Worm (Caenorhabditis elegans): ENCODE measurements around the gene F45D3.4.

The F45D3.4 gene

DNA sequence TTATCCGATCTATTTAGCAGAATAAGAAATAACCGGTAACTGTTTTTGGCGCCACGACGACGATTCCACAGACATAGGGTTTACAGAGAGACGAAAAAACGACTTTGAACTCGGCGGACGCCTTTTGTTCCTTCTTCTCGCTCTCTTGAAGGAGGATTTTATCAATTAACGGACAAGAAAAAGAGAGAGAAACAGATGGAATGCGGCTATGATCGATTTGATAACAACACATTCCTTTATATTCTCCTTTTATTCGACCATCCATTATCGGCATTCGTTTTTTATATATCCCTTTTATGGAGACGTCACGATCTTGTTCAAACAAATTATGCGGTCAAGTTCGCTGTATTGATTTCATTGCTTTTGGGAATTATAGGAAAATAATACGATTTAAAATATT, 4.2 kb downstream of the F45D3.4 start (continued):
- TF ChIP-seq hrde-1 (tag; optimal IDR thresholded peaks at IDR 0.05; ENCODE audit: borderline replicate concordance): no peak
- TF ChIP-seq ztf-3 (GFP tag; optimal IDR thresholded peaks at IDR 0.05): no peak
- no peak for TF ChIP-seq hsf-1 (GFP tag; IDR thresholded peaks at IDR 0.05)
- no peak for TF ChIP-seq pha-4 (tag; optimal IDR thresholded peaks at IDR 0.05)
- TF ChIP-seq F55B11.4 (tag; optimal IDR thresholded peaks at IDR 0.05; ENCODE audit: borderline replicate concordance, insufficient read depth): no peak
- no peak for TF ChIP-seq K12H6.12 (tag; optimal IDR thresholded peaks at IDR 0.05)
- TF ChIP-seq rcor-1 (GFP tag; IDR thresholded peaks at IDR 0.05): peak; percentile 10; the same call in 1 of the 2 replicates
- no peak for TF ChIP-seq athp-1 (tag; optimal IDR thresholded peaks at IDR 0.05)
- TF ChIP-seq ama-1 (optimal IDR thresholded peaks at IDR 0.05): peak; percentile 73
- TF ChIP-seq ama-1 (GFP tag; optimal IDR thresholded peaks at IDR 0.05): no peak
- TF ChIP-seq Y56A3A.18 (GFP tag; IDR thresholded peaks at IDR 0.05): no peak

DNA sequence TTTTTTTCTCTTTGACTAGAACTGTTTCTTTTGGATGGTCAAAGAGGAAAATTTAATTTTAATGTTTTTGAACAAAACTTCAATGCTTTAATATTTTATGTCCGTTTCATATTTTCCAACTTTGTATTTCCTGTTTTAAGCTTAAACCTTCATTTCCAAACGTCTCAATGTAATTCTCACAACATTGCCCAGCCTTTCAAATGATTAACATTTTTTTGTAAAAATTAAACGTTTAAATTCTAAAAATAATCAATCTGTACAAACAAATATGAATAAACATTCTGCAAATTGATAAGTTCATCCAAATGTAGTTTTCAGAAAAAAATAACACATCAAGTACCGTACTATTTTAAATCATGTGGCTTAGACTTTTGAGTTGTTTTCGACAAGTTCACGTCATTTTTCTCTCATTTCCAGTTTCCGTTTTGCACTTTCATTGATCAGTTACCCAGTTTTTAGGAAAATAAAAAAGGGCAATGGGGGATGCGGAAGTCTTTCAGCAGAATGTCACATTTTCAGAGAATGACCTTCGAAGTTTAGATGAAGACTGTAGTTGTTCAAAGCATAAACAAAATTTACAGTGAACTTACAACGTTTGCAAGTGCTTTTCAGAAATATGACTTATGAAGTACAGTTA, 10.2 kb downstream of the F45D3.4 start:
- TF ChIP-seq tbp1 (GFP tag; optimal IDR thresholded peaks at IDR 0.05): no peak
- TF ChIP-seq repo-1 (tag; optimal IDR thresholded peaks at IDR 0.05): no peak
- TF ChIP-seq dpl-1 (GFP tag; optimal IDR thresholded peaks at IDR 0.05): no peak

DNA sequence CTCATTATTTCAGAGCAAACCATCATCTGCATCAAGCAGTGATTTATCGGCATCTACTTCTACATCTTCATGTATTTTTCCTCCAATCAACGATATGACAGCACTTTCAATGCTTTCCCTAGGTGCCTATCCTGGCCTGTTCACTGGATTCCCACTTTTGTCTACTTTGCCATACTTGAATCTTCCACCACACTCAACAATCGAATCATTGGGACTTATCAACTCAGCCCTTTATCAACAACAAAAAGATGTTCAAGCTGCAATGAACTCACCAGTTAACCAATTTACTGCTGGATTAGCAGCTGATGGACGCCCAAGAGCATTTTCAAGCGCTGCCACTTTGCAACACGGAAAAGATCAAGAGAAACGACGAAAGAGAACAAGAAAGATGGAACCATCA, 11.8 kb downstream of the F45D3.4 start:
- TF ChIP-seq snpc-3.4 (tag; optimal IDR thresholded peaks at IDR 0.05) (no peak), gei-17 (GFP tag; optimal IDR thresholded peaks at IDR 0.05) (no peak), C06A6.2 (GFP tag; conservative IDR thresholded peaks at IDR 0.05) (no peak), F52B5.7 (tag; optimal IDR thresholded peaks at IDR 0.05) (no peak), hrde-1 (tag; optimal IDR thresholded peaks at IDR 0.05; ENCODE audit: borderline replicate concordance) (no peak), chd-7 (tag; optimal IDR thresholded peaks at IDR 0.05) (no peak), ceh-79 (tag; optimal IDR thresholded peaks at IDR 0.05) (no peak), lin-26 (GFP tag; IDR thresholded peaks at IDR 0.05) (no peak), atf-7 (tag; optimal IDR thresholded peaks at IDR 0.05) (no peak), sdz-38 (tag; optimal IDR thresholded peaks at IDR 0.05) (no peak), dpl-1 (GFP tag; optimal IDR thresholded peaks at IDR 0.05) (no peak), tlf-1 (GFP tag; optimal IDR thresholded peaks at IDR 0.05) (no peak), nfya-2 (GFP tag; IDR thresholded peaks at IDR 0.05) (no peak), ztf-26 (tag; optimal IDR thresholded peaks at IDR 0.05) (no peak)

DNA sequence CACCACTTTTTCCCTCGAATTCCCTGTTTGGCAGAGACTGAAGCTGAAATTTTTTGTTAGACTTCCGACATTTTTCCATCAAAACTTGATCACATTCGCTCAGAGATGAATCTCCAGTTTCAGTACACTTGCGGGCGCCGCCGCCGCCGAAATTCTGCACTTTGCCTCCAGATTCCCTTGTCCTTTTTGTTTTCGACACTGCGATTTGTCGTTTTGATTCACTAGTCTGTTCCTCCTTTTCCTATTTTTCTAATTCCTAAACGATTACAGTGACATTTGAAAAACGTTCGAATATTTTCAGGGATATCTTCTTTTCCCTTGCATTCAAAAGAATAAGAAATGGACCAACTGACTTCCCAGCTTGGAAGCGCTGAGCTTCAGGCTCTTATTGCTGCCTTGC, 12.3 kb downstream of the F45D3.4 start, which contains the start of gene F45D3.2:
F45D3.2 (plus strand) TSS at position 301 of the 400 bp plus-strand sequence.
- TF ChIP-seq ztf-28 (GFP tag; IDR thresholded peaks at IDR 0.05) (no peak), egl-18 (GFP tag; IDR thresholded peaks at IDR 0.05) (no peak), lir-1 (GFP tag; conservative IDR thresholded peaks at IDR 0.05) (no peak)

DNA sequence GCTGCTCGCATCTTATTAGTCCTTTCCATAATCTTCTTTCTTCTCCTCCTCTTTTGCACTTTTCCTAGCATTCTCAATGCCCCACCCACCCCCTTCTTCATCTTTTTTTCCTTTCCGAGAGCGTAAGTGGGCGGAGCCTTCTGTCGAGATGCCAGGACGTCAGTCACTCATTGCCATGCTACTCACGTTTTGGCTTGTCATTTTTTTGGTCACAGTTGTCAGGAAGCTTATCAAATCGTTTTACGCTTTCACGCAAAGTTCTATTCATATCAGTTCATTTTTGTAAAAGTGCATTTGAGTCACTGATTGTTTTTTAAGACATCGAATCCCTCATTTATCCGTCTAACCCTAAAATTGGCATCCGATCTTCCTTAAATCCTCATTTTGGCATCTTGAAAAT, 13.0 kb downstream of the F45D3.4 start:
- peak; percentile 13 for TF ChIP-seq ZK185.1 (tag; optimal IDR thresholded peaks at IDR 0.05; ENCODE audit: poor library complexity, severe bottlenecking)
- no peak for TF ChIP-seq lin-40 (tag; optimal IDR thresholded peaks at IDR 0.05)
- peak; percentile 23 for TF ChIP-seq nhr-80 (tag; optimal IDR thresholded peaks at IDR 0.05)
